Fruit fly (Drosophila melanogaster) whole organism, embryonic: ENCODE data around the gene Tfb4.

Experiments used
- BEAF-32 ChIP-seq: fragments of 200-800 bp; sonication (Bioruptor generic); optimal IDR thresholded peaks from 3 replicates; lab custom pipeline; 2017; ENCODE audit warnings: missing biosample characterization, missing genetic modification characterization, mild to moderate bottlenecking, moderate library complexity, missing genetic modification reagents
- Bdp1 ChIP-seq: fragments of 200-800 bp; sonication (Bioruptor generic); optimal IDR thresholded peaks from 3 replicates; lab custom pipeline; 2016; ENCODE audit warnings: missing biosample characterization, missing genetic modification characterization
- Blimp-1 ChIP-seq: fragments of 200-800 bp; sonication (Bioruptor generic); optimal IDR thresholded peaks from 3 replicates; lab custom pipeline; 2018; ENCODE audit warnings: missing biosample characterization, missing genetic modification characterization, mild to moderate bottlenecking, moderate library complexity, missing genetic modification reagents
- C15 ChIP-seq: fragments of 200-800 bp; sonication (Bioruptor generic); IDR thresholded peaks from 3 replicates; pipeline ENCODE4 v1.3.6; 2022; ENCODE audit warnings: missing biosample characterization, missing genetic modification characterization
- CG1024 ChIP-seq: fragments of 200-800 bp; sonication (Bioruptor generic); IDR thresholded peaks from 2 replicates; pipeline ENCODE4 v1.3.6; 2022; ENCODE audit warnings: missing biosample characterization, missing genetic modification characterization
- CG11696 ChIP-seq: fragments of 200-800 bp; sonication (Bioruptor generic); IDR thresholded peaks from 2 replicates; pipeline ENCODE4 v1.3.6; 2022; ENCODE audit warnings: missing biosample characterization, missing genetic modification characterization
- CG12104 ChIP-seq: fragments of 200-800 bp; sonication (Bioruptor generic); optimal IDR thresholded peaks from 3 replicates; lab custom pipeline; 2016; ENCODE audit warnings: missing biosample characterization, missing genetic modification characterization
- CG12769 ChIP-seq: fragments of 200-800 bp; sonication (Bioruptor generic); optimal IDR thresholded peaks from 2 replicates; lab custom pipeline; 2019; ENCODE audit warnings: missing biosample characterization, mild to moderate bottlenecking, missing genetic modification characterization, moderate library complexity
- CG14860 ChIP-seq: fragments of 200-800 bp; sonication (Bioruptor generic); IDR thresholded peaks from 3 replicates; pipeline ENCODE4 v1.3.6; 2022; ENCODE audit warnings: missing biosample characterization, missing genetic modification characterization; ENCODE audit not compliant: partially characterized antibody
- CG1529 ChIP-seq: fragments of 200-800 bp; sonication (Bioruptor generic); optimal IDR thresholded peaks from 3 replicates; lab custom pipeline; 2018; ENCODE audit warnings: missing biosample characterization, missing genetic modification characterization
- CG17568 ChIP-seq: fragments of 200-800 bp; sonication (Bioruptor generic); optimal IDR thresholded peaks from 2 replicates; lab custom pipeline; 2018; ENCODE audit warnings: missing biosample characterization, mild to moderate bottlenecking, missing genetic modification characterization, moderate library complexity
- CG17829 ChIP-seq: fragments of 200-800 bp; optimal IDR thresholded peaks from 2 replicates; lab custom pipeline; 2019; ENCODE audit warnings: missing biosample characterization, mild to moderate bottlenecking, missing genetic modification characterization, moderate library complexity
- CG18476 ChIP-seq: fragments of 200-800 bp; sonication (Bioruptor generic); optimal IDR thresholded peaks from 2 replicates; lab custom pipeline; 2016; ENCODE audit warnings: missing biosample characterization, mild to moderate bottlenecking, missing genetic modification characterization
- CG2120 ChIP-seq: fragments of 200-800 bp; sonication (Bioruptor generic); optimal IDR thresholded peaks from 3 replicates; lab custom pipeline; 2016; ENCODE audit warnings: missing biosample characterization, missing genetic modification characterization
- CG2199 ChIP-seq: fragments of 200-800 bp; sonication (Bioruptor generic); IDR thresholded peaks from 3 replicates; pipeline ENCODE4 v1.3.6; 2022; ENCODE audit warnings: missing biosample characterization, missing genetic modification characterization
- CG30020 ChIP-seq: fragments of 200-800 bp; optimal IDR thresholded peaks from 2 replicates; lab custom pipeline; 2019; ENCODE audit warnings: missing biosample characterization, mild to moderate bottlenecking, missing genetic modification characterization, moderate library complexity
- CG3065 ChIP-seq: fragments of 200-800 bp; sonication (Bioruptor generic); optimal IDR thresholded peaks from 2 replicates; lab custom pipeline; 2016; ENCODE audit warnings: missing biosample characterization, missing genetic modification characterization
- CG31365 ChIP-seq: fragments of 200-800 bp; sonication (Bioruptor generic); optimal IDR thresholded peaks from 2 replicates; lab custom pipeline; 2018; ENCODE audit warnings: missing biosample characterization, mild to moderate bottlenecking, missing genetic modification characterization
- CG31441 ChIP-seq: fragments of 200-800 bp; sonication (Bioruptor generic); IDR thresholded peaks from 2 replicates; pipeline ENCODE4 v1.3.6; 2022; ENCODE audit warnings: missing biosample characterization, missing genetic modification characterization
- CG4424 ChIP-seq: fragments of 200-800 bp; sonication (Bioruptor generic); optimal IDR thresholded peaks from 3 replicates; lab custom pipeline; 2016; ENCODE audit warnings: missing biosample characterization, missing genetic modification characterization
- CG6689 ChIP-seq: fragments of 200-800 bp; sonication (Bioruptor generic); IDR thresholded peaks from 2 replicates; pipeline ENCODE4 v1.3.6; 2022; ENCODE audit warnings: missing biosample characterization, missing genetic modification characterization
- CG6813 ChIP-seq: fragments of 200-800 bp; sonication (Bioruptor generic); optimal IDR thresholded peaks from 2 replicates; lab custom pipeline; 2017; ENCODE audit warnings: missing biosample characterization, missing genetic modification characterization, mild to moderate bottlenecking, moderate library complexity, missing genetic modification reagents
- CG9727 ChIP-seq: fragments of 200-800 bp; sonication (Bioruptor generic); optimal IDR thresholded peaks from 3 replicates; lab custom pipeline; 2017; ENCODE audit warnings: missing biosample characterization, mild to moderate bottlenecking, missing genetic modification characterization
- Deaf1 ChIP-seq: fragments of 200-800 bp; optimal IDR thresholded peaks from 3 replicates; lab custom pipeline; 2019; ENCODE audit warnings: missing biosample characterization, mild to moderate bottlenecking, missing genetic modification characterization, moderate library complexity
- Doc3 ChIP-seq: fragments of 200-800 bp; sonication (Bioruptor generic); IDR thresholded peaks from 3 replicates; pipeline ENCODE4 v1.3.6; 2022; ENCODE audit warnings: missing biosample characterization, missing genetic modification characterization; ENCODE audit not compliant: partially characterized antibody
- GATAe ChIP-seq: fragments of 200-800 bp; sonication (Bioruptor generic); conservative IDR thresholded peaks from 2 replicates; pipeline ENCODE4 v1.3.6; 2022; ENCODE audit warnings: missing biosample characterization, missing genetic modification characterization
- HLH54F ChIP-seq: fragments of 200-800 bp; sonication (Bioruptor generic); optimal IDR thresholded peaks from 3 replicates; lab custom pipeline; 2016; ENCODE audit warnings: missing biosample characterization, missing genetic modification characterization
- HmgD ChIP-seq: fragments of 200-800 bp; sonication (Bioruptor generic); optimal IDR thresholded peaks from 3 replicates; lab custom pipeline; 2016; ENCODE audit warnings: missing biosample characterization, missing genetic modification characterization
- Lhr ChIP-seq: fragments of 200-800 bp; sonication (Bioruptor generic); optimal IDR thresholded peaks from 3 replicates; lab custom pipeline; 2017; ENCODE audit warnings: mild to moderate bottlenecking, missing biosample characterization, missing genetic modification reagents, missing genetic modification characterization
- MTF-1 ChIP-seq: fragments of 200-800 bp; sonication (Bioruptor generic); optimal IDR thresholded peaks from 2 replicates; lab custom pipeline; 2018; ENCODE audit warnings: missing biosample characterization, mild to moderate bottlenecking, missing genetic modification characterization, borderline replicate concordance
- Mrtf ChIP-seq: fragments of 200-800 bp; sonication (Bioruptor generic); IDR thresholded peaks from 3 replicates; pipeline ENCODE4 v1.3.6; 2022; ENCODE audit warnings: missing biosample characterization, missing genetic modification characterization
- Oli ChIP-seq: fragments of 200-800 bp; sonication (Bioruptor generic); optimal IDR thresholded peaks from 2 replicates; lab custom pipeline; 2018; ENCODE audit warnings: missing biosample characterization, mild to moderate bottlenecking, missing genetic modification characterization, moderate library complexity
- Xbp1 ChIP-seq: fragments of 200-800 bp; sonication (Bioruptor generic); optimal IDR thresholded peaks from 3 replicates; lab custom pipeline; 2016; ENCODE audit warnings: missing biosample characterization, mild to moderate bottlenecking, missing genetic modification characterization
- bowl ChIP-seq: fragments of 200-800 bp; sonication (Bioruptor generic); IDR thresholded peaks from 2 replicates; pipeline ENCODE4 v1.3.6; 2022; ENCODE audit warnings: missing biosample characterization, missing genetic modification characterization
- cad ChIP-seq: fragments of >200 bp; optimal IDR thresholded peaks from 2 replicates; lab custom pipeline; 2017; ENCODE audit warnings: missing biosample characterization, missing genetic modification characterization
- chn ChIP-seq: fragments of 200-800 bp; sonication (Bioruptor generic); optimal IDR thresholded peaks from 2 replicates; lab custom pipeline; 2016; ENCODE audit warnings: missing biosample characterization, missing genetic modification characterization
- gcm ChIP-seq: fragments of 200-800 bp; sonication (Bioruptor generic); optimal IDR thresholded peaks from 2 replicates; lab custom pipeline; 2019; ENCODE audit warnings: missing biosample characterization, mild to moderate bottlenecking, missing genetic modification characterization, moderate library complexity
- gcm2 ChIP-seq: fragments of 200-800 bp; sonication (Bioruptor generic); optimal IDR thresholded peaks from 2 replicates; lab custom pipeline; 2016; ENCODE audit warnings: missing biosample characterization, missing genetic modification characterization
- grn ChIP-seq: fragments of 200-800 bp; sonication (Bioruptor generic); optimal IDR thresholded peaks from 3 replicates; lab custom pipeline; 2017; ENCODE audit warnings: missing biosample characterization, missing genetic modification characterization
- gt ChIP-seq: fragments of 200-800 bp; sonication (Bioruptor generic); IDR thresholded peaks from 2 replicates; pipeline ENCODE4 v1.3.6; 2022; ENCODE audit warnings: missing biosample characterization, missing genetic modification characterization
- h ChIP-seq: fragments of >200 bp; optimal IDR thresholded peaks from 2 replicates; lab custom pipeline; 2017
- hb ChIP-seq: fragments of 200-800 bp; sonication (Bioruptor generic); IDR thresholded peaks from 3 replicates; pipeline ENCODE4 v1.3.6; 2022; ENCODE audit warnings: missing biosample characterization, missing genetic modification characterization; ENCODE audit not compliant: partially characterized antibody
- hkb ChIP-seq, 2 experiments: fragments of 200-800 bp in 1 of 2; fragments of >200 bp in 1 of 2; sonication (Bioruptor generic) in 1 of 2; IDR thresholded peaks in 1 of 2; optimal IDR thresholded peaks in 1 of 2; 2 replicates each; pipeline versions ENCODE4 v1.3.6 to Lab custom; 2017 to 2022; ENCODE audit warnings: missing biosample characterization in 1 of 2, missing genetic modification characterization in 1 of 2
- lmd ChIP-seq: fragments of 200-800 bp; sonication (Bioruptor generic); IDR thresholded peaks from 2 replicates; pipeline ENCODE4 v1.3.6; 2022; ENCODE audit warnings: missing biosample characterization, missing genetic modification characterization
- pzg ChIP-seq: fragments of 200-800 bp; sonication (Bioruptor generic); optimal IDR thresholded peaks from 3 replicates; lab custom pipeline; 2018; ENCODE audit warnings: missing biosample characterization, mild to moderate bottlenecking, missing genetic modification characterization, moderate library complexity
- schlank ChIP-seq: fragments of 200-800 bp; sonication (Bioruptor generic); optimal IDR thresholded peaks from 2 replicates; lab custom pipeline; 2018; ENCODE audit warnings: missing biosample characterization, mild to moderate bottlenecking, missing genetic modification characterization
- scrt ChIP-seq: fragments of 200-800 bp; sonication (Bioruptor generic); optimal IDR thresholded peaks from 2 replicates; lab custom pipeline; 2018; ENCODE audit warnings: missing biosample characterization, mild to moderate bottlenecking, missing genetic modification characterization, moderate library complexity
- sens ChIP-seq: fragments of 200-800 bp; sonication (Bioruptor generic); peaks from one replicate; lab custom pipeline; 2016; ENCODE audit warnings: missing biosample characterization, missing genetic modification characterization
- sna ChIP-seq: fragments of 200-800 bp; sonication (Bioruptor generic); IDR thresholded peaks from 2 replicates; pipeline ENCODE4 v1.3.6; 2022; ENCODE audit warnings: missing biosample characterization, missing genetic modification characterization; ENCODE audit not compliant: partially characterized antibody
- ssp ChIP-seq: fragments of 200-800 bp; sonication (Bioruptor generic); IDR thresholded peaks from 2 replicates; pipeline ENCODE4 v1.3.6; 2022; ENCODE audit warnings: missing biosample characterization, missing genetic modification characterization
- vnd ChIP-seq: fragments of 200-800 bp; sonication (Bioruptor generic); IDR thresholded peaks from 3 replicates; pipeline ENCODE4 v1.3.6; 2022; ENCODE audit warnings: missing biosample characterization, missing genetic modification characterization; ENCODE audit not compliant: partially characterized antibody

Gene Tfb4

DNA sequence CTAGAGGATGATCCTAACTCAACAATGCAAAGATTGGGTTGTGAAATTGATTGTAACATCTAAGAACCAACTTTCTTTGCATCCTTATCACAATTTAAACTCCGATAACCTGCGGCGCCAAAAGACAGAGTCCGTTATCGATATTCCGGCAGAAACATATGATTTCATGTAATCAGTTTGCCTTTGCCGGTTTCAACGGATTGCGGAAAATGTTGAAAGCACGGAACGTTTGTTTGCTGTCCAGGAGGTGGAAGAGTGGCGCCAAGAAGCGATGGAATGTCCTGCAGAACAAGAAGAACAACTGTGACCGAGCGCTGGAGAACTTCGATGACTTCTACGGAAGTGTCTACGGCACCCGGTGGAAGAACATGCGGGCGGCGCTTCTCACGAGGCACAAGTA is 2.8 kb downstream of the Tfb4 start (continued):
- TF ChIP-seq vnd (GFP tag; lab: Robert Waterston, UW) (peak; percentile 46; the same call in 1 of the 3 replicates), Lhr (GFP tag; lab: Kevin White, UChicago) (no peak), gt (GFP tag; lab: Robert Waterston, UW) (no peak), CG4424 (GFP tag; lab: Kevin White, UChicago) (no peak), grn (GFP tag; lab: Kevin White, UChicago) (no peak), lmd (GFP tag; lab: Robert Waterston, UW) (no peak), GATAe (GFP tag; lab: Robert Waterston, UW) (no peak), CG1024 (GFP tag; lab: Robert Waterston, UW) (no peak), sens (GFP tag; lab: Kevin White, UChicago) (peak; percentile 16), Bdp1 (GFP tag; lab: Kevin White, UChicago) (no peak), CG17568 (GFP tag; lab: Kevin White, UChicago) (no peak), CG17829 (tag; lab: Kevin White, UChicago) (no peak), CG2199 (GFP tag; lab: Robert Waterston, UW) (no peak), CG6689 (no peak), CG31441 (no peak), Deaf1 (tag; lab: Kevin White, UChicago) (no peak), schlank (tag; lab: Kevin White, UChicago) (no peak), Blimp-1 (GFP tag; lab: Kevin White, UChicago) (no peak), hb (GFP tag; lab: Robert Waterston, UW) (peak; percentile 65; the same call in 1 of the 3 replicates), CG3065 (GFP tag; lab: Kevin White, UChicago) (no peak), bowl (GFP tag; lab: Robert Waterston, UW) (no peak), h (lab: Kevin White, UChicago) (no peak), gcm2 (no peak), HmgD (GFP tag; lab: Kevin White, UChicago) (no peak), cad (GFP tag; lab: Kevin White, UChicago) (no peak), Xbp1 (GFP tag; lab: Kevin White, UChicago) (no peak), chn (GFP tag; lab: Kevin White, UChicago) (no peak), scrt (GFP tag; lab: Kevin White, UChicago) (no peak), BEAF-32 (peak; percentile 47), CG30020 (tag; lab: Kevin White, UChicago) (no peak), Mrtf (GFP tag; lab: Robert Waterston, UW) (no peak), CG6813 (GFP tag; lab: Kevin White, UChicago) (no peak), CG9727 (GFP tag; lab: Kevin White, UChicago) (no peak), Oli (tag; lab: Kevin White, UChicago) (no peak), ssp (no peak), C15 (GFP tag; lab: Robert Waterston, UW) (no peak), pzg (GFP tag; lab: Kevin White, UChicago) (peak; percentile 30), CG31365 (tag; lab: Kevin White, UChicago) (no peak), CG12769 (tag; lab: Kevin White, UChicago) (no peak), sna (peak; percentile 53), hkb (optimal IDR thresholded peaks at IDR 0.05; lab: Kevin White, UChicago) (no peak), hkb (GFP tag; IDR thresholded peaks at IDR 0.05; lab: Robert Waterston, UW) (no peak), MTF-1 (GFP tag; lab: Kevin White, UChicago) (no peak), gcm (GFP tag; lab: Kevin White, UChicago) (peak; percentile 88), CG1529 (GFP tag; lab: Kevin White, UChicago) (no peak), HLH54F (GFP tag; lab: Kevin White, UChicago) (no peak), CG2120 (GFP tag; lab: Kevin White, UChicago) (no peak), CG11696 (GFP tag; lab: Robert Waterston, UW) (no peak), CG12104 (GFP tag; lab: Kevin White, UChicago) (no peak), Doc3 (GFP tag; lab: Robert Waterston, UW) (peak; percentile 44; the same call in 2 of the 3 replicates), CG14860 (GFP tag; lab: Robert Waterston, UW) (peak; percentile 59; the same call in 2 of the 3 replicates), CG18476 (GFP tag; lab: Kevin White, UChicago) (no peak)
